Worm (Caenorhabditis elegans): ENCODE results near the gene K02E10.4.
A peak's percentile ranks its signal among the peaks of the same experiment; 100 is the strongest.

The K02E10.4 gene

DNA sequence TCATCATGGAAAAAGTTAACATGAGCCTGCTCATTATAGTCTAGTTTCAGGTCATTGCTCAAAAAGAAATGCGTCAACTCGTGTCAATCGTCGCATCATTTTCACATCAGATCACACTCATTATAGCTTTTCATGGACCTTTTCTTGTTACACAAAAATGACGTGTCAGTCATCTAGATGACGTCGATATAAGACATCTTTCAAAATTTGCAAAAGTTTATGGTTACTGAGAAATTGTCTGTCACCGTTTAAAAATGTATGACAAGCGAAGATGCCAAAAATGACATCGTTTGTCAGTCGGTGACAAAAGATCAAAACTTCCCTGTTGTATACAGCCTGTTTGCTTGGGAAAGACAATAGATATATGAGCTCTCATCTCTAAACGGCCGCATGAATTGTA lies 41.9 kb upstream of the K02E10.4 start:
- TF ChIP-seq unc-86 (tag; optimal IDR thresholded peaks at IDR 0.05), result peak; percentile 53
- no peak for TF ChIP-seq mef-2 (tag; optimal IDR thresholded peaks at IDR 0.05)

ce11 chrX:2443304-2443703 lies 39.8 kb upstream of the K02E10.4 start, which contains the start of gene T07D1.3:
TSS of gene T07D1.3 (minus strand) at chrX:2443404.
- TF ChIP-seq fos-1 (tag; optimal IDR thresholded peaks at IDR 0.05), result no peak
- no peak for TF ChIP-seq C04F5.9 (tag; optimal IDR thresholded peaks at IDR 0.05)
- no peak for TF ChIP-seq lin-14 (GFP tag; optimal IDR thresholded peaks at IDR 0.05)
- no peak for TF ChIP-seq C16A3.4 (tag; optimal IDR thresholded peaks at IDR 0.05)
- no peak for TF ChIP-seq lin-13 (GFP tag; optimal IDR thresholded peaks at IDR 0.05)

DNA sequence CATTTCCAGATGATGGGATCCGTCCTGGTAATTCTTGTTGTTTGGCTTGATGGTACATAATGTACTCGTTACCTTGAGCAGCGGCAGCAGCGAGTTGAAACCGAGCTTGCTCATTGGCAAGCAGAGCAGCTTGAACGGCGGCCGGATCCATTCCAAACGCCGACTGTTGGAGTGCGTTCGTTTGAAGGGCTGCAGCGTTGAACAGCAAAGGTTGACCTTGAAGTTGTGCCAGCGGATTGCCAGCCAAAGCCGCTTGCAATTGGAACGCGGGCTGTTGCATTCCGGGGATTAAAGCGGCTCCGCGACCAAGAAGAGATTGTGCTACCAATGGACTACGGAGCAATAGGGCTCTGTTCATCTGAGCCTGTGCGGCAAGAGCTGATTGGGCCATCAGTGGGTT lies 36.9 kb upstream of the K02E10.4 start:
- no peak for TF ChIP-seq nhr-71 (tag; optimal IDR thresholded peaks at IDR 0.05)
- TF ChIP-seq efl-1 (optimal IDR thresholded peaks at IDR 0.05), result no peak
- TF ChIP-seq efl-1 (GFP tag; optimal IDR thresholded peaks at IDR 0.05 in 1 of 2), result peak in 1 of 2 experiments; percentile 12

DNA sequence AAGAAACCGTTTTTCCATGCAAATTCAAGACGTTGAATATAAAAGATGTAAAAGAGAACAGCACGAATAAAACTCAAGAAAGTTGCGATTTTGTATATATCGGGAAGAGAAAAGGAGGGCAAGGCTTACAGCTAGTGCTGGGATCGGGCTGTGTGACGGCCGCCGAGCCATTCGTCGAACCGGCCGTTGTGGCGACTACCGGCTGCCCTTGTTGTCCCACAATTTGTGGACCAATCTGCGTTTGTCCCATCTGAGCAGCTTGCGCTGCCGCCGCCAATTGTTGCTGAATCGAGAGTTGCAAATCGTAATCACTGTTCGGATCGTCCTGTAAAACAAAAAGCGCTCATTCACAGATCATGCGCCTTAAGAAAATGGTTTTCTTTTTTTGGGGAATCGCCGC lies 35.8 kb upstream of the K02E10.4 start:
- TF ChIP-seq vab-15 (tag; optimal IDR thresholded peaks at IDR 0.05) (no peak), mdl-1 (tag; optimal IDR thresholded peaks at IDR 0.05) (no peak), nhr-237 (tag; optimal IDR thresholded peaks at IDR 0.05) (no peak), ceh-82 (tag; optimal IDR thresholded peaks at IDR 0.05) (no peak), nhr-20 (tag; optimal IDR thresholded peaks at IDR 0.05) (no peak)

DNA sequence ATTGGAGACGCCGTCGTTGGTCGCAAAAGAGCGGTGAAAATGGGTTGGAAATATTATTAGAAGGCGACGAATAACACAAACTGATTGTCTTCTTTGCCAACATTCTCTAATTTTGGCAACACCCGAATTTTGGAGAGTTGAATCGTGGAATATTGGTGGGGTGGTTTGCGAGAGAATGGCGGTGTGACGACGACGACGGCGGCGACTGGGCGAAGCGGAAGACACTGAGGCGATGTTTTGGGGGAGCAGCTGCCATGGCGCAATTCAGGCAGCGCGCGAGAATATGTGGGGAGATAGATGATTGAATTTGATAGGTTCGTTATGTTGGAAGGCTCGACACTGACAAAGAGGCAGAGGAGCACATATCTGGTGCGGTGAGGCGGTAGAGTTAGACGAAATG lies 32.1 kb upstream of the K02E10.4 start:
- TF ChIP-seq fkh-10 (GFP tag; optimal IDR thresholded peaks at IDR 0.05), result no peak
- peak; percentile 12 for TF ChIP-seq lin-14 (GFP tag; optimal IDR thresholded peaks at IDR 0.05)

DNA sequence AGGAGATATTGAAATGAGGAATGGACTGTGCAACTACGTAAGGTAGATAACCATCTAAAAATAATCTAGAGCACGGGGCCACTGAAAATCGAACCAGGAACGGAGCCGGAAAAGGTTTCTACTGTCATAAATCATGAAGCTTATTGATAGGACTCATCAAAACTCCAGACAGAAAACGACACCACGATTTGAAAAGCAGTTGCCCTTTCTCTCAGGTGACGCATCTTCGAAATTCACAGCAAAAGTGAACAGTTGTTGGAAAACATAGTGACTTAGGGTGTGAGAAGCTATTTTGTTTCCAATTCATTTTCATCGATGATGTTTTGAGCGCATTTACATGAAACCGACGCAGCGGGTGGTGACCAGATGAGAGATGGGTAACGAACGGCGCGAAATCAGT lies 30.8 kb upstream of the K02E10.4 start:
- TF ChIP-seq lin-14 (GFP tag; optimal IDR thresholded peaks at IDR 0.05) (peak; percentile 29), rnt-1 (tag; optimal IDR thresholded peaks at IDR 0.05) (peak; percentile 53), nhr-19 (GFP tag; conservative IDR thresholded peaks at IDR 0.05) (no peak), nhr-71 (tag; optimal IDR thresholded peaks at IDR 0.05) (peak; percentile 24), mep-1 (tag; optimal IDR thresholded peaks at IDR 0.05) (no peak)

DNA sequence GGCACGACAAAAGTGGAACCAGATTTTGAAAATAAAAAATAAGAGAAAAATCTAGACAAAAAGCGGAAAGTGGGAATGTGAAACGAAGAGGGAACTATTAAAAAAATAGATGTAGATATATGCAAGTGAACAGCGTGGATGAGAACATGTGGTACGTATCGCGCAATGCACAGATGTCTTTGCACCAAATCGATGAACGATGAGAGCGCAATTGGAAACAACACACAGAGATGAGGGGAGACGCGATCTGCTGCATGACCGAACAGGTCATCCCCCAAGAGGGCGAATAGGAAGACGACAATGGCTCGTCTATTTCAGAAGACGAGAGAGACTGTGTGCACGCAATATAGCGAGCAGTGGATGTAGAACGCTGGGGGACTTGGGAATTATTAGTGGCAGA lies 30.3 kb upstream of the K02E10.4 start:
- no peak for TF ChIP-seq rnt-1 (tag; optimal IDR thresholded peaks at IDR 0.05)
- TF ChIP-seq efl-1 (optimal IDR thresholded peaks at IDR 0.05), result no peak
- TF ChIP-seq efl-1 (GFP tag; optimal IDR thresholded peaks at IDR 0.05 in 1 of 2), result peak in 1 of 2 experiments; percentile 34
- no peak for TF ChIP-seq dsc-1 (tag; optimal IDR thresholded peaks at IDR 0.05)
- no peak for TF ChIP-seq pag-3 (tag; optimal IDR thresholded peaks at IDR 0.05; ENCODE audit: borderline replicate concordance, insufficient read depth)
- no peak for TF ChIP-seq ceh-88 (GFP tag; IDR thresholded peaks at IDR 0.05)
- no peak for TF ChIP-seq nhr-77 (tag; optimal IDR thresholded peaks at IDR 0.05)
- no peak for TF ChIP-seq ceh-90 (tag; optimal IDR thresholded peaks at IDR 0.05)
- no peak for TF ChIP-seq nhr-84 (tag; optimal IDR thresholded peaks at IDR 0.05)

ce11 chrX:2454914-2455313 lies 28.1 kb upstream of the K02E10.4 start:
- TF ChIP-seq lin-35 (GFP tag; optimal IDR thresholded peaks at IDR 0.05) (no peak), blmp-1 (tag; optimal IDR thresholded peaks at IDR 0.05) (no peak), efl-3 (GFP tag; optimal IDR thresholded peaks at IDR 0.05) (no peak), lin-13 (GFP tag; optimal IDR thresholded peaks at IDR 0.05) (no peak), dpl-1 (GFP tag; optimal IDR thresholded peaks at IDR 0.05) (no peak), hlh-4 (tag; optimal IDR thresholded peaks at IDR 0.05) (no peak), isw-1 (GFP tag; IDR thresholded peaks at IDR 0.05) (no peak), ztf-4 (tag; optimal IDR thresholded peaks at IDR 0.05) (no peak), fkh-10 (GFP tag; optimal IDR thresholded peaks at IDR 0.05) (peak; percentile 44), nhr-47 (tag; optimal IDR thresholded peaks at IDR 0.05) (no peak), aha-1 (tag; optimal IDR thresholded peaks at IDR 0.05) (no peak), lin-14 (GFP tag; optimal IDR thresholded peaks at IDR 0.05) (peak; percentile 28), ceh-88 (GFP tag; IDR thresholded peaks at IDR 0.05) (no peak), nhr-90 (tag; optimal IDR thresholded peaks at IDR 0.05; ENCODE audit: poor library complexity) (no peak), nhr-12 (tag; optimal IDR thresholded peaks at IDR 0.05) (no peak), ceh-82 (tag; optimal IDR thresholded peaks at IDR 0.05) (peak in 1 of 3 experiments; percentile 15), nhr-20 (tag; optimal IDR thresholded peaks at IDR 0.05) (no peak), alr-1 (tag; optimal IDR thresholded peaks at IDR 0.05; ENCODE audit: borderline replicate concordance) (no peak), sup-37 (GFP tag; optimal IDR thresholded peaks at IDR 0.05) (no peak), lir-3 (tag; optimal IDR thresholded peaks at IDR 0.05; ENCODE audit: poor library complexity) (no peak)

Measured in whole organism, L1 larva.